Fruit fly (Drosophila melanogaster): ENCODE measurements around the gene msl-2.

DNA sequence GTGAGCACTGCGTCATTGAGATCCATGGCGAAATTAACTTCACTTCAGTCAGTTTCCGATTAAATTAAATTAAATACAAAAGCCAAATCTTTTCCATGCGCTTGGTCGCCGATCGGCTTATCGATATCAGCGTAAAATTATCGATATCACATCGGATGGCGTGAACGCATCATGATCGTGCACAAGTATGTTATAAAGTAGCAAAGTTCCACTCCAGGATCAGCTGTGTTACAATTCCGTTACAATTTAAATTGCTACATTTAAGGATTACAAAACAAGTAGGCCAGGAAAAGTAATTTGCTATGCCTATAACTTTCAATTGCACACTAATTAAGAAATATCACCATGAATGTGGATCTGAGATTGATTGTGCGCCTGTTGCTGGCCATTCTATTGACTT, 4.0 kb upstream of the msl-2 start, which contains the start of the genes Pif1 and CG31776:
- TF ChIP-seq EcR (GFP tag; optimal IDR thresholded peaks at IDR 0.05) = no peak
- TF ChIP-seq CG9948 (tag; optimal IDR thresholded peaks at IDR 0.05) = no peak
- no peak for TF ChIP-seq CG8301 (tag; optimal IDR thresholded peaks at IDR 0.05)
- TF ChIP-seq Ets98B (GFP tag; IDR thresholded peaks at IDR 0.05) = no peak
- TF ChIP-seq Pif1B (GFP tag; optimal IDR thresholded peaks at IDR 0.05) = no peak
- TF ChIP-seq CG12605 (GFP tag; IDR thresholded peaks at IDR 0.05) = no peak
- TF ChIP-seq CG14655 (GFP tag; optimal IDR thresholded peaks at IDR 0.05) = no peak
- TF ChIP-seq CG15710 (tag; optimal IDR thresholded peaks at IDR 0.05) = no peak
- no peak for TF ChIP-seq CG34367 (tag; optimal IDR thresholded peaks at IDR 0.05)
- TF ChIP-seq CG17806 (tag; optimal IDR thresholded peaks at IDR 0.05) = no peak
